Worm (Caenorhabditis elegans): ENCODE measurements around the gene fubl-3.

DNA sequence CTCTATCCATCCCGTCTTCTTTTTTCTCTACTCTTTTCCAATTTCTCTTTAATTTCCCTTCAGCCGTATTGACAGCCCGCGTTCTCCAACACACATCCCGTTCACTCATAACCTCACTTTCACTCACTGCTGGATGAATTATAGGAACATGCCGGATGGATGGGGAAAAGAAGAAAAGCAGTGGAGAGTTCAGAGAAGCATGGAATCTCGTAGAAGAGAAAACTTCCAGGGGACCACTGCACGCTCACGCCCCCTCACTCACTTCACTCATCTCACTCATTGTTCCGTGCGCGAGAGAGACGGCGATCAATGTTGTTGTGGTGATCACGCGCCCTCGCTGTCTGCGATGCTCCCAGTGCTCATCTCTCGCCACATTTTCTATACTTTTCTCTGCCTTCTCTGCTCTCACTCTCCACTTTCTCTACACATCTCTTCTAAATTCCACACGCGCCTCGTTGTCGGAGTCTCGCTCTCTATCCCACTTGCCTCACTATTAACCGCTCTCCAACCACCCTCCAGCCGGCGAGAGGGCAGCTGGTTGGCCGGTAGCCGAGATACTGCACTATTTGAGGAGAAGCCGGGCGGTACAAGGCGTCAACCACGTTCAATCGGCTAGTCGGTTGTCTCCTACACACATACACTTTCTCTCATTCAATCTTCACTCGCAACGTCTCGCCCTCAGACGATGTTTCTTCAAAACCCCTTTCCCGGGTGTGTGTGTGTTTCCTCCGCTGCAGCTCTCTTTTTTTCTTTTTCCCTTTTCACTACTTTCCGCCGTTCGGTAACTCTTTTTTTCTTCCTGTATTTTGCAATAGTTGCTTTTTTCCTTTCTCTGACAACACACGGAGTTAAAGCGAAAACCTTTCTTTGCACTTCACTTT lies 45.7 kb downstream of the fubl-3 start:
- peak; percentile 67 for TF ChIP-seq hlh-1 (tag; optimal IDR thresholded peaks at IDR 0.05)
- no peak for TF ChIP-seq zip-8 (tag; optimal IDR thresholded peaks at IDR 0.05)
- TF ChIP-seq mls-2 (tag; optimal IDR thresholded peaks at IDR 0.05): peak; percentile 94
- TF ChIP-seq lin-13 (tag; optimal IDR thresholded peaks at IDR 0.05): no peak
- TF ChIP-seq snpc-4 (tag; optimal IDR thresholded peaks at IDR 0.05): no peak
